Fruit fly (Drosophila melanogaster) whole organism, embryonic: ENCODE results near the gene bark.

Source experiments
- Ada2b ChIP-seq: fragments of 200-800 bp; sonication (Bioruptor generic); IDR thresholded peaks from 2 replicates; pipeline ENCODE4 v1.3.6; 2022; ENCODE audit warnings: missing biosample characterization, missing genetic modification characterization
- C15 ChIP-seq: fragments of 200-800 bp; sonication (Bioruptor generic); IDR thresholded peaks from 3 replicates; pipeline ENCODE4 v1.3.6; 2022; ENCODE audit warnings: missing biosample characterization, missing genetic modification characterization
- CG11695 ChIP-seq: fragments of 200-800 bp; sonication (Bioruptor generic); IDR thresholded peaks from 3 replicates; pipeline ENCODE4 v1.3.6; 2022; ENCODE audit warnings: missing biosample characterization, missing genetic modification characterization
- CG13424 ChIP-seq: fragments of 200-800 bp; sonication (Bioruptor generic); optimal IDR thresholded peaks from 2 replicates; lab custom pipeline; 2019; ENCODE audit warnings: missing biosample characterization, mild to moderate bottlenecking, missing genetic modification characterization, moderate library complexity
- CG14667 ChIP-seq: fragments of 200-800 bp; sonication (Bioruptor generic); IDR thresholded peaks from 2 replicates; pipeline ENCODE4 v1.3.6; 2022; ENCODE audit warnings: missing biosample characterization, missing genetic modification characterization
- CG15696 ChIP-seq: fragments of 200-800 bp; sonication (Bioruptor generic); optimal IDR thresholded peaks from 2 replicates; lab custom pipeline; 2019; ENCODE audit warnings: missing biosample characterization, mild to moderate bottlenecking, missing genetic modification characterization, moderate library complexity
- CG18599 ChIP-seq: fragments of 200-800 bp; sonication (Bioruptor generic); optimal IDR thresholded peaks from 3 replicates; lab custom pipeline; 2017; ENCODE audit warnings: missing biosample characterization, missing genetic modification characterization, mild to moderate bottlenecking, moderate library complexity, missing genetic modification reagents
- CG18619 ChIP-seq: fragments of 200-800 bp; sonication (Bioruptor generic); optimal IDR thresholded peaks from 3 replicates; lab custom pipeline; 2017; ENCODE audit warnings: missing biosample characterization, mild to moderate bottlenecking, missing genetic modification characterization
- CG32532 ChIP-seq: fragments of 200-800 bp; sonication (Bioruptor generic); IDR thresholded peaks from 2 replicates; pipeline ENCODE4 v1.3.6; 2022; ENCODE audit warnings: missing biosample characterization, missing genetic modification characterization
- CG33557 ChIP-seq: fragments of 200-800 bp; sonication (Bioruptor generic); optimal IDR thresholded peaks from 2 replicates; lab custom pipeline; 2019; ENCODE audit warnings: missing biosample characterization, mild to moderate bottlenecking, missing genetic modification characterization, moderate library complexity
- CG7839 ChIP-seq: fragments of 200-800 bp; sonication (Bioruptor generic); optimal IDR thresholded peaks from 3 replicates; lab custom pipeline; 2018; ENCODE audit warnings: missing biosample characterization, mild to moderate bottlenecking, missing genetic modification characterization, moderate library complexity
- CG8089 ChIP-seq: fragments of 200-800 bp; sonication (Bioruptor generic); optimal IDR thresholded peaks from 3 replicates; lab custom pipeline; 2016; ENCODE audit warnings: missing biosample characterization, missing genetic modification characterization
- CG8388 ChIP-seq: fragments of 200-800 bp; sonication (Bioruptor generic); optimal IDR thresholded peaks from 2 replicates; lab custom pipeline; 2019; ENCODE audit warnings: missing biosample characterization, mild to moderate bottlenecking, missing genetic modification characterization, moderate library complexity
- CG9932 ChIP-seq: fragments of 200-800 bp; sonication (Bioruptor generic); IDR thresholded peaks from 2 replicates; pipeline ENCODE4 v1.3.6; 2022; ENCODE audit warnings: missing biosample characterization, missing genetic modification characterization
- CrebB ChIP-seq: fragments of 200-800 bp; sonication (Bioruptor generic); optimal IDR thresholded peaks from 3 replicates; lab custom pipeline; 2018; ENCODE audit warnings: missing biosample characterization, mild to moderate bottlenecking, missing genetic modification characterization
- Dll ChIP-seq: fragments of 200-800 bp; sonication (Bioruptor generic); IDR thresholded peaks from 4 replicates; pipeline ENCODE4 v1.3.6; 2022; ENCODE audit warnings: missing biosample characterization, missing genetic modification characterization; ENCODE audit not compliant: partially characterized antibody
- Ets65A ChIP-seq: fragments of 200-800 bp; sonication (Bioruptor generic); peaks from one replicate; lab custom pipeline; 2016; ENCODE audit warnings: missing biosample characterization, missing genetic modification characterization
- Fer1 ChIP-seq: fragments of 200-800 bp; sonication (Bioruptor generic); optimal IDR thresholded peaks from 2 replicates; lab custom pipeline; 2017; ENCODE audit warnings: missing biosample characterization, mild to moderate bottlenecking, missing genetic modification characterization
- Gug ChIP-seq: fragments of 200-800 bp; sonication (Bioruptor generic); IDR thresholded peaks from 4 replicates; pipeline ENCODE4 v1.3.6; 2022; ENCODE audit warnings: missing biosample characterization, missing genetic modification characterization
- HmgZ ChIP-seq: fragments of 200-800 bp; sonication (Bioruptor generic); optimal IDR thresholded peaks from 2 replicates; lab custom pipeline; 2018; ENCODE audit warnings: missing biosample characterization, mild to moderate bottlenecking, missing genetic modification characterization
- Hr39 ChIP-seq: fragments of >200 bp; optimal IDR thresholded peaks from 2 replicates; lab custom pipeline; 2017
- Lhr ChIP-seq: fragments of 200-800 bp; sonication (Bioruptor generic); optimal IDR thresholded peaks from 3 replicates; lab custom pipeline; 2017; ENCODE audit warnings: mild to moderate bottlenecking, missing biosample characterization, missing genetic modification reagents, missing genetic modification characterization
- MBD-R2 ChIP-seq: fragments of 200-800 bp; sonication (Bioruptor generic); IDR thresholded peaks from 2 replicates; pipeline ENCODE4 v1.3.6; 2022; ENCODE audit warnings: missing biosample characterization, missing genetic modification characterization
- MTF-1 ChIP-seq: fragments of 200-800 bp; sonication (Bioruptor generic); optimal IDR thresholded peaks from 2 replicates; lab custom pipeline; 2018; ENCODE audit warnings: missing biosample characterization, mild to moderate bottlenecking, missing genetic modification characterization, borderline replicate concordance
- Nf-YA ChIP-seq: fragments of 200-800 bp; sonication (Bioruptor generic); IDR thresholded peaks from 2 replicates; pipeline ENCODE4 v1.3.6; 2022; ENCODE audit warnings: missing biosample characterization, missing genetic modification characterization
- NfI ChIP-seq: fragments of 200-800 bp; sonication (Bioruptor generic); optimal IDR thresholded peaks from 3 replicates; lab custom pipeline; 2018; ENCODE audit warnings: missing biosample characterization, mild to moderate bottlenecking, missing genetic modification characterization, moderate library complexity
- Rfx ChIP-seq: fragments of 200-800 bp; sonication (Bioruptor generic); IDR thresholded peaks from 2 replicates; pipeline ENCODE4 v1.3.6; 2022; ENCODE audit warnings: missing biosample characterization, missing genetic modification characterization
- Sry-β ChIP-seq: fragments of 200-800 bp; sonication (Bioruptor generic); optimal IDR thresholded peaks from 2 replicates; lab custom pipeline; 2018; ENCODE audit warnings: missing biosample characterization, mild to moderate bottlenecking, missing genetic modification characterization, moderate library complexity
- Xbp1 ChIP-seq: fragments of 200-800 bp; sonication (Bioruptor generic); optimal IDR thresholded peaks from 3 replicates; lab custom pipeline; 2016; ENCODE audit warnings: missing biosample characterization, mild to moderate bottlenecking, missing genetic modification characterization
- bab2 ChIP-seq: fragments of 200-800 bp; sonication (Bioruptor generic); optimal IDR thresholded peaks from 2 replicates; lab custom pipeline; 2016; ENCODE audit warnings: missing biosample characterization, missing genetic modification characterization
- bowl ChIP-seq: fragments of 200-800 bp; sonication (Bioruptor generic); IDR thresholded peaks from 2 replicates; pipeline ENCODE4 v1.3.6; 2022; ENCODE audit warnings: missing biosample characterization, missing genetic modification characterization
- crc ChIP-seq: fragments of 200-800 bp; sonication (Bioruptor generic); optimal IDR thresholded peaks from 2 replicates; lab custom pipeline; 2016; ENCODE audit warnings: missing biosample characterization, missing genetic modification characterization
- dpn ChIP-seq, 2 experiments: fragments of 200-800 bp; sonication (Bioruptor generic); optimal IDR thresholded peaks; 3 replicates each; lab custom pipeline; 2016; ENCODE audit warnings: missing biosample characterization in 2 of 2, missing genetic modification characterization in 2 of 2
- gce ChIP-seq: fragments of 200-800 bp; sonication (Bioruptor generic); IDR thresholded peaks from 3 replicates; pipeline ENCODE4 v1.3.6; 2022; ENCODE audit warnings: missing biosample characterization, missing genetic modification characterization
- gem ChIP-seq: fragments of 200-800 bp; sonication (Bioruptor generic); optimal IDR thresholded peaks from 2 replicates; lab custom pipeline; 2019; ENCODE audit warnings: missing biosample characterization, mild to moderate bottlenecking, missing genetic modification characterization, moderate library complexity
- gfzf ChIP-seq: fragments of 200-800 bp; sonication (Bioruptor generic); optimal IDR thresholded peaks from 2 replicates; lab custom pipeline; 2016; ENCODE audit warnings: missing biosample characterization, mild to moderate bottlenecking, missing genetic modification characterization, moderate library complexity
- grau ChIP-seq: fragments of 200-800 bp; optimal IDR thresholded peaks from 3 replicates; lab custom pipeline; 2019; ENCODE audit warnings: missing biosample characterization, mild to moderate bottlenecking, missing genetic modification characterization, moderate library complexity
- hbn ChIP-seq: fragments of 200-800 bp; sonication (Bioruptor generic); IDR thresholded peaks from 2 replicates; pipeline ENCODE4 v1.3.6; 2022; ENCODE audit warnings: missing biosample characterization, missing genetic modification characterization; ENCODE audit not compliant: partially characterized antibody
- lmd ChIP-seq: fragments of 200-800 bp; sonication (Bioruptor generic); IDR thresholded peaks from 2 replicates; pipeline ENCODE4 v1.3.6; 2022; ENCODE audit warnings: missing biosample characterization, missing genetic modification characterization
- pb ChIP-seq: fragments of 200-800 bp; sonication (Bioruptor generic); optimal IDR thresholded peaks from 3 replicates; lab custom pipeline; 2016; ENCODE audit warnings: missing biosample characterization, missing genetic modification characterization
- pnt ChIP-seq: fragments of 200-800 bp; sonication (Bioruptor generic); optimal IDR thresholded peaks from 3 replicates; lab custom pipeline; 2016; ENCODE audit warnings: missing biosample characterization, missing genetic modification characterization
- sc ChIP-seq, 3 experiments: fragments of >200 bp in 2 of 3; fragments of 200-800 bp in 1 of 3; sonication (Bioruptor generic) in 1 of 3; optimal IDR thresholded peaks; 2 replicates in 2 of 3; 3 replicates in 1 of 3; lab custom pipeline; 2017; ENCODE audit warnings: mild to moderate bottlenecking in 1 of 3, missing biosample characterization in 1 of 3, missing genetic modification characterization in 1 of 3, missing genetic modification reagents in 1 of 3
- schlank ChIP-seq: fragments of 200-800 bp; sonication (Bioruptor generic); optimal IDR thresholded peaks from 2 replicates; lab custom pipeline; 2018; ENCODE audit warnings: missing biosample characterization, mild to moderate bottlenecking, missing genetic modification characterization
- seq ChIP-seq: fragments of 200-800 bp; sonication (Bioruptor generic); IDR thresholded peaks from 2 replicates; pipeline ENCODE4 v1.3.6; 2022; ENCODE audit warnings: missing biosample characterization, missing genetic modification characterization
- slou ChIP-seq: fragments of 200-800 bp; sonication (Bioruptor generic); optimal IDR thresholded peaks from 3 replicates; lab custom pipeline; 2016; ENCODE audit warnings: missing biosample characterization, missing genetic modification characterization
- tll ChIP-seq, 2 experiments: fragments of 200-800 bp in 1 of 2; fragments of >200 bp in 1 of 2; sonication (Bioruptor generic) in 1 of 2; optimal IDR thresholded peaks; 2 replicates each; lab custom pipeline; 2017 to 2019; ENCODE audit warnings: missing biosample characterization in 2 of 2, missing genetic modification characterization in 2 of 2, mild to moderate bottlenecking in 1 of 2, moderate library complexity in 1 of 2
- usp ChIP-seq: fragments of >200 bp; optimal IDR thresholded peaks from 2 replicates; lab custom pipeline; 2017; ENCODE audit warnings: missing biosample characterization, missing genetic modification characterization
- yki ChIP-seq: fragments of >200 bp; optimal IDR thresholded peaks from 3 replicates; lab custom pipeline; 2018
- zf30C ChIP-seq: fragments of 200-800 bp; sonication (Bioruptor generic); optimal IDR thresholded peaks from 3 replicates; lab custom pipeline; 2018; ENCODE audit warnings: missing biosample characterization, mild to moderate bottlenecking, missing genetic modification characterization
- zfh2 ChIP-seq: fragments of 200-800 bp; sonication (Bioruptor generic); optimal IDR thresholded peaks from 2 replicates; lab custom pipeline; 2016; ENCODE audit warnings: missing biosample characterization, missing genetic modification characterization

Gene bark

DNA sequence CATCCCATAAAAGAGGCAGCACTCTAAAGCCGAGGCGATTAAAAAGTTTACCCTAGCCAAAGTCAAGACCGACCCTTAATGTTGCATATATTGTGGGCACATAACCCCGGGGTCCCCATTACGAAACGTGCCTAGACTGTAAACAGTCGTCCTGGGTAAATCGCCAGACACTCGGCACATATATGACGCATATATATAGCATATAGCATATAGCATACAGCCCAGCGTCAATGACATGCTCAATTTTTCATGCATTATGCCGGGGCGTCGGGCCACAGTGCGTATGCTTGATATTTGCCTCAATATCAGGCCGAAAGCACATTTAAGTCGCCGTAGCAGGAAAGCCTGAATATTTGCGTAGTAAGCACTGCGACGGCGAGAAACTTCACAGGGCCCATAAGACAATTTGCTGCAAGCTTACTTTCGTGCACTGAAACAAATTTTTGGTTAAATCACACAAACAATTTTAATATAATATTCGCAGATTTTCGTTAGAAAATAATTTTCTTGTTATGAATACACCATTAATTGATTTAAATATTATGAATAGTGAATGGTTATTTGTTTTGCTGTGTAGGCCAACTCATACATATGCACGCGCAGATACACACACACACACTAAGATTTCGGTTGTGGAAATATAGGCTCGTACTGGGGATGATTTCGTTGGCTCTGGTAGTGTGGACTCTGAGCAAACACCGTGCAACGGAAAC lies 32.0 kb upstream of the bark start (continued):
- TF ChIP-seq Xbp1 (GFP tag; lab: Kevin White, UChicago) (peak; percentile 10), Ets65A (GFP tag; lab: Kevin White, UChicago) (peak; percentile 61), CG8388 (no peak), usp (GFP tag; lab: Kevin White, UChicago) (no peak), dpn (GFP tag; optimal IDR thresholded peaks at IDR 0.05; lab: Kevin White, UChicago) (peak in 1 of 2 experiments; percentile 20), CG13424 (tag; lab: Kevin White, UChicago) (peak; percentile 41), NfI (GFP tag; lab: Kevin White, UChicago) (peak; percentile 34), Ada2b (GFP tag; lab: Robert Waterston, UW) (peak; percentile 43; the same call in 1 of the 2 replicates), sc (optimal IDR thresholded peaks at IDR 0.05; lab: Kevin White, UChicago) (no peak), sc (GFP tag; optimal IDR thresholded peaks at IDR 0.05; lab: Kevin White, UChicago) (no peak), gfzf (no peak), hbn (no peak), CG18619 (no peak), CG33557 (GFP tag; lab: Kevin White, UChicago) (no peak), CG32532 (peak; percentile 47; the same call in 1 of the 2 replicates), Fer1 (GFP tag; lab: Kevin White, UChicago) (peak; percentile 81), schlank (no peak), CG14667 (GFP tag; lab: Robert Waterston, UW) (no peak), grau (tag; lab: Kevin White, UChicago) (no peak), MTF-1 (no peak), CG18599 (GFP tag; lab: Kevin White, UChicago) (peak; percentile 81), lmd (GFP tag; lab: Robert Waterston, UW) (peak; percentile 25; the same call in 1 of the 2 replicates), zfh2 (peak; percentile 5), CG15696 (tag; lab: Kevin White, UChicago) (no peak), gem (no peak), yki (no peak), CrebB (tag; lab: Kevin White, UChicago) (peak; percentile 5), slou (no peak), CG9932 (GFP tag; lab: Robert Waterston, UW) (peak; percentile 58), Gug (no peak), Hr39 (no peak), C15 (GFP tag; lab: Robert Waterston, UW) (no peak), bab2 (no peak), tll (GFP tag; optimal IDR thresholded peaks at IDR 0.05; lab: Kevin White, UChicago) (no peak), zf30C (GFP tag; lab: Kevin White, UChicago) (no peak), pnt (GFP tag; lab: Kevin White, UChicago) (no peak), pb (no peak), Nf-YA (GFP tag; lab: Robert Waterston, UW) (no peak), HmgZ (tag; lab: Kevin White, UChicago) (peak; percentile 10), gce (GFP tag; lab: Robert Waterston, UW) (no peak), MBD-R2 (GFP tag; lab: Robert Waterston, UW) (no peak), Sry-β (GFP tag; lab: Kevin White, UChicago) (no peak), Dll (GFP tag; lab: Robert Waterston, UW) (no peak), CG7839 (tag; lab: Kevin White, UChicago) (peak; percentile 55), crc (no peak), Lhr (GFP tag; lab: Kevin White, UChicago) (no peak), CG11695 (GFP tag; lab: Robert Waterston, UW) (peak; percentile 54; the same call in 2 of the 3 replicates), Rfx (GFP tag; lab: Robert Waterston, UW) (peak; percentile 62), CG8089 (GFP tag; lab: Kevin White, UChicago) (no peak), bowl (no peak; the same call in 1 of the 2 replicates), seq (GFP tag; lab: Robert Waterston, UW) (no peak)
